Fruit fly (Drosophila melanogaster) ovary, adult (tissue): Measurements from ENCODE around the gene tbrd-1.

Source experiments
- CG17801 ChIP-seq: fragments of 200-800 bp; optimal IDR thresholded peaks from 2 replicates; lab custom pipeline; 2019; ENCODE audit warnings: missing biosample characterization, mild to moderate bottlenecking, missing genetic modification characterization, moderate library complexity; ENCODE audit not compliant: partially characterized antibody

Gene tbrd-1

dm6 chr3R:23924200-23924599 lies 30.8 kb upstream of the tbrd-1 start, which contains the start of gene Ndc1:
Gene Ndc1 (plus strand): TSS chr3R:23924399.
- no peak for TF ChIP-seq CG17801

- TF ChIP-seq CG17801 = peak; percentile 81
Measured at dm6 chr3R:23922502-23923350, 29.4 kb upstream of the tbrd-1 start, which contains the start of the genes sba and CG31141. Gene sba (minus strand): TSS chr3R:23922973. Gene CG31141 (plus strand): TSS chr3R:23923300.

- peak; percentile 75 for TF ChIP-seq CG17801
Measured at dm6 chr3R:23921701-23922501, 28.5 kb upstream of the tbrd-1 start.

dm6 chr3R:23920874-23921539 lies 27.6 kb upstream of the tbrd-1 start:
- TF ChIP-seq CG17801 = peak; percentile 47

- TF ChIP-seq CG17801 = no peak
Measured at dm6 chr3R:23920387-23920786, 27.0 kb upstream of the tbrd-1 start.

dm6 chr3R:23919366-23919765 lies 26.0 kb upstream of the tbrd-1 start:
- no peak for TF ChIP-seq CG17801

- TF ChIP-seq CG17801 = no peak
Measured at dm6 chr3R:23915967-23916366, 22.6 kb upstream of the tbrd-1 start.

dm6 chr3R:23915042-23915428 lies 21.7 kb upstream of the tbrd-1 start:
- no peak for TF ChIP-seq CG17801

- no peak for TF ChIP-seq CG17801
Measured at dm6 chr3R:23914415-23915041, 21.2 kb upstream of the tbrd-1 start.

- no peak for TF ChIP-seq CG17801
Measured at dm6 chr3R:23912349-23912748, 19.0 kb upstream of the tbrd-1 start.

dm6 chr3R:23911073-23911690 lies 17.8 kb upstream of the tbrd-1 start:
- no peak for TF ChIP-seq CG17801

- TF ChIP-seq CG17801 = no peak
Measured at dm6 chr3R:23910260-23910887, 17.0 kb upstream of the tbrd-1 start.

- TF ChIP-seq CG17801 = no peak
Measured at dm6 chr3R:23909347-23909862, 16.0 kb upstream of the tbrd-1 start.

- TF ChIP-seq CG17801 = no peak
Measured at dm6 chr3R:23903425-23903824, 10.1 kb upstream of the tbrd-1 start.

- TF ChIP-seq CG17801 = no peak
Measured at dm6 chr3R:23902557-23902956, 9.2 kb upstream of the tbrd-1 start.
